Worm (Caenorhabditis elegans): ENCODE measurements around the gene C34C12.8.

C34C12.8 gene

ce11 chrIII:3498957-3499356 lies 38.8 kb downstream of the C34C12.8 start, which contains the start of gene M01F1.9:
Gene M01F1.9, minus strand, starts transcription at chrIII:3499057.
- TF ChIP-seq snpc-4 (tag; optimal IDR thresholded peaks at IDR 0.05) (no peak), skn-1 (tag; optimal IDR thresholded peaks at IDR 0.05) (no peak), fos-1 (tag; optimal IDR thresholded peaks at IDR 0.05) (no peak), sma-3 (GFP tag; optimal IDR thresholded peaks at IDR 0.05) (no peak), peb-1 (tag; optimal IDR thresholded peaks at IDR 0.05) (no peak), ama-1 (optimal IDR thresholded peaks at IDR 0.05) (no peak), Y55F3AM.14 (GFP tag; optimal IDR thresholded peaks at IDR 0.05) (no peak), mab-5 (tag; optimal IDR thresholded peaks at IDR 0.05) (no peak), elt-1 (tag; optimal IDR thresholded peaks at IDR 0.05) (no peak), sma-9 (GFP tag; optimal IDR thresholded peaks at IDR 0.05) (no peak), sma-9 (tag; optimal IDR thresholded peaks at IDR 0.05) (no peak), F13H6.1 (tag; optimal IDR thresholded peaks at IDR 0.05) (no peak), lin-11 (tag; optimal IDR thresholded peaks at IDR 0.05) (no peak), ceh-82 (tag; optimal IDR thresholded peaks at IDR 0.05) (no peak), ceh-16 (tag; optimal IDR thresholded peaks at IDR 0.05) (no peak), sem-4 (tag; optimal IDR thresholded peaks at IDR 0.05) (no peak), nhr-11 (tag; optimal IDR thresholded peaks at IDR 0.05) (no peak), C34F6.9 (tag; optimal IDR thresholded peaks at IDR 0.05) (no peak), zag-1 (tag; optimal IDR thresholded peaks at IDR 0.05) (no peak), egl-27 (tag; optimal IDR thresholded peaks at IDR 0.05) (no peak), blmp-1 (tag; optimal IDR thresholded peaks at IDR 0.05; ENCODE audit: insufficient read depth) (no peak)

ce11 chrIII:3499850-3500249 lies 39.6 kb downstream of the C34C12.8 start:
- TF ChIP-seq unc-55 (GFP tag; optimal IDR thresholded peaks at IDR 0.05) (peak; percentile 57), nhr-25 (tag; optimal IDR thresholded peaks at IDR 0.05) (no peak), F13H6.1 (tag; optimal IDR thresholded peaks at IDR 0.05) (peak; percentile 16), nhr-77 (tag; optimal IDR thresholded peaks at IDR 0.05) (no peak), sma-3 (GFP tag; optimal IDR thresholded peaks at IDR 0.05) (peak; percentile 5)

ce11 chrIII:3502215-3502838 lies 42.1 kb downstream of the C34C12.8 start, which contains the start of gene M01F1.8:
Gene M01F1.8, minus strand, starts transcription at chrIII:3502549.
- TF ChIP-seq sma-9 (GFP tag; optimal IDR thresholded peaks at IDR 0.05) (no peak), sma-9 (tag; optimal IDR thresholded peaks at IDR 0.05) (no peak), peb-1 (tag; optimal IDR thresholded peaks at IDR 0.05) (no peak), C34F6.9 (tag; optimal IDR thresholded peaks at IDR 0.05) (no peak), mbf-1 (tag; optimal IDR thresholded peaks at IDR 0.05) (no peak), lin-11 (tag; optimal IDR thresholded peaks at IDR 0.05) (no peak), gmeb-1 (tag; optimal IDR thresholded peaks at IDR 0.05) (no peak), nhr-129 (tag; optimal IDR thresholded peaks at IDR 0.05) (no peak), mdl-1 (tag; optimal IDR thresholded peaks at IDR 0.05) (no peak), F13H6.1 (tag; optimal IDR thresholded peaks at IDR 0.05) (no peak), lsy-2 (tag; optimal IDR thresholded peaks at IDR 0.05) (no peak), unc-39 (tag; optimal IDR thresholded peaks at IDR 0.05) (no peak), Y55F3AM.14 (GFP tag; optimal IDR thresholded peaks at IDR 0.05) (no peak), sma-3 (GFP tag; optimal IDR thresholded peaks at IDR 0.05) (no peak), sem-4 (tag; optimal IDR thresholded peaks at IDR 0.05) (no peak), nhr-237 (tag; optimal IDR thresholded peaks at IDR 0.05) (no peak), nhr-21 (tag; optimal IDR thresholded peaks at IDR 0.05) (no peak)

- no peak for TF ChIP-seq dmd-4 (tag; optimal IDR thresholded peaks at IDR 0.05)
Measured at ce11 chrIII:3503286-3503685, 43.1 kb downstream of the C34C12.8 start, which contains the start of gene rpl-16. Gene rpl-16, minus strand, starts transcription at chrIII:3503604.

- no peak for TF ChIP-seq Y55F3AM.14 (GFP tag; optimal IDR thresholded peaks at IDR 0.05)
- TF ChIP-seq ztf-1 (GFP tag; conservative IDR thresholded peaks at IDR 0.05): no peak
- TF ChIP-seq blmp-1 (tag; optimal IDR thresholded peaks at IDR 0.05; ENCODE audit: insufficient read depth): no peak
- no peak for TF ChIP-seq ztf-11 (tag; optimal IDR thresholded peaks at IDR 0.05)
- TF ChIP-seq lsy-2 (tag; optimal IDR thresholded peaks at IDR 0.05): no peak
- no peak for TF ChIP-seq lin-13 (GFP tag; optimal IDR thresholded peaks at IDR 0.05)
- no peak for TF ChIP-seq ZK546.5 (tag; optimal IDR thresholded peaks at IDR 0.05)
- no peak for TF ChIP-seq nhr-6 (tag; optimal IDR thresholded peaks at IDR 0.05)
- no peak for TF ChIP-seq nhr-129 (tag; optimal IDR thresholded peaks at IDR 0.05)
- no peak for TF ChIP-seq nhr-21 (tag; optimal IDR thresholded peaks at IDR 0.05)
- no peak for TF ChIP-seq unc-62 (GFP tag; optimal IDR thresholded peaks at IDR 0.05)
Measured at ce11 chrIII:3504239-3504638, 44.0 kb downstream of the C34C12.8 start.

All from whole organism, L2 larva.